Fruit fly (Drosophila melanogaster): Measurements from ENCODE around the gene indra.

Gene indra

dm6 chr3L:1334571-1335427 is 7.4 kb downstream of the indra start, which contains the start of the genes Hmbs and CG2211 (continued):
- TF ChIP-seq CG13296 (GFP tag; optimal IDR thresholded peaks at IDR 0.05) (peak; percentile 88), pzg (GFP tag; optimal IDR thresholded peaks at IDR 0.05) (peak; percentile 95), CG2712 (tag; optimal IDR thresholded peaks at IDR 0.05) (peak; percentile 90), CG15696 (tag; optimal IDR thresholded peaks at IDR 0.05) (peak; percentile 92), CG14014 (GFP tag; IDR thresholded peaks at IDR 0.05) (peak; percentile 87), CG17328 (GFP tag; IDR thresholded peaks at IDR 0.05) (peak; percentile 89), nmo (GFP tag; optimal IDR thresholded peaks at IDR 0.05) (peak; percentile 90), CG8478 (optimal IDR thresholded peaks at IDR 0.05) (no peak), CG4282 (GFP tag; optimal IDR thresholded peaks at IDR 0.05) (peak; percentile 74), Doc2 (GFP tag; IDR thresholded peaks at IDR 0.05) (no peak), Fer2 (tag; optimal IDR thresholded peaks at IDR 0.05) (peak; percentile 82), sqz (GFP tag; optimal IDR thresholded peaks at IDR 0.05) (no peak), CG3847 (GFP tag; IDR thresholded peaks at IDR 0.05) (peak; percentile 92), Six4 (GFP tag; optimal IDR thresholded peaks at IDR 0.05) (peak; percentile 85), ind (GFP tag; optimal IDR thresholded peaks at IDR 0.05) (peak; percentile 92), CG16779 (GFP tag; IDR thresholded peaks at IDR 0.05) (peak; percentile 71), CG10565 (GFP tag; optimal IDR thresholded peaks at IDR 0.05) (peak; percentile 73), bsh (GFP tag; optimal IDR thresholded peaks at IDR 0.05) (peak in 1 of 2 experiments; percentile 82), Dad (GFP tag; optimal IDR thresholded peaks at IDR 0.05) (peak; percentile 89), Ada2b (GFP tag; IDR thresholded peaks at IDR 0.05) (peak; percentile 83), CG9437 (GFP tag; optimal IDR thresholded peaks at IDR 0.05) (peak; percentile 34), MTF-1 (GFP tag; optimal IDR thresholded peaks at IDR 0.05; ENCODE audit: borderline replicate concordance) (peak; percentile 68), Sox100B (GFP tag; optimal IDR thresholded peaks at IDR 0.05) (peak; percentile 61), sr (GFP tag; IDR thresholded peaks at IDR 0.05) (peak; percentile 35; the same call in 1 of the 3 replicates), org-1 (GFP tag; optimal IDR thresholded peaks at IDR 0.05) (no peak), pb (GFP tag; optimal IDR thresholded peaks at IDR 0.05) (peak; percentile 18), sisA (GFP tag; IDR thresholded peaks at IDR 0.05) (peak; percentile 85), salm (tag; optimal IDR thresholded peaks at IDR 0.05) (peak; percentile 34), vnd (GFP tag; IDR thresholded peaks at IDR 0.05; ENCODE audit: partially characterized antibody) (no peak), Mrtf (GFP tag; IDR thresholded peaks at IDR 0.05) (peak; percentile 86), CG12659 (GFP tag; optimal IDR thresholded peaks at IDR 0.05) (peak; percentile 94), exex (tag; optimal IDR thresholded peaks at IDR 0.05) (peak; percentile 68), maf-S (GFP tag; optimal IDR thresholded peaks at IDR 0.05) (peak; percentile 85), Dfd (GFP tag; optimal IDR thresholded peaks at IDR 0.05) (no peak), cwo (GFP tag; optimal IDR thresholded peaks at IDR 0.05) (peak; percentile 78), gro (GFP tag; optimal IDR thresholded peaks at IDR 0.05) (peak; percentile 89), yki (optimal IDR thresholded peaks at IDR 0.05) (no peak), Nf-YB (GFP tag; optimal IDR thresholded peaks at IDR 0.05) (peak; percentile 60), CG7987 (GFP tag; optimal IDR thresholded peaks at IDR 0.05) (peak; percentile 73), sens (GFP tag) (peak; percentile 98), CG7357 (GFP tag; IDR thresholded peaks at IDR 0.05) (peak; percentile 69), CG4617 (GFP tag; optimal IDR thresholded peaks at IDR 0.05; ENCODE audit: borderline replicate concordance) (peak; percentile 87), CG12299 (tag; optimal IDR thresholded peaks at IDR 0.05) (peak; percentile 22), ci (GFP tag; IDR thresholded peaks at IDR 0.05) (peak; percentile 92), CG8944 (GFP tag; optimal IDR thresholded peaks at IDR 0.05) (peak; percentile 89), E2f2 (GFP tag; IDR thresholded peaks at IDR 0.05) (peak; percentile 77), CG9609 (GFP tag; optimal IDR thresholded peaks at IDR 0.05) (peak; percentile 89), BtbVII (GFP tag; optimal IDR thresholded peaks at IDR 0.05) (peak; percentile 41), da (GFP tag; optimal IDR thresholded peaks at IDR 0.05) (peak; percentile 63), zen2 (GFP tag; IDR thresholded peaks at IDR 0.05; ENCODE audit: partially characterized antibody) (no peak)

All from whole organism, embryonic.